Worm (Caenorhabditis elegans) whole organism, early embryonic: Measurements from ENCODE around the gene dpy-17.

Experiments used
- B0310.2 ChIP-seq: sonication (generic microtip); optimal IDR thresholded peaks from 2 replicates; lab custom pipeline; 2016; ENCODE audit warnings: mild to moderate bottlenecking, missing genetic modification characterization, missing compliant biosample characterization
- F13C5.2 ChIP-seq: sonication (generic microtip); optimal IDR thresholded peaks from 2 replicates; lab custom pipeline; 2017; ENCODE audit warnings: mild to moderate bottlenecking, missing genetic modification characterization, inconsistent platforms, missing compliant biosample characterization
- aly-1 ChIP-seq: sonication (generic microtip); optimal IDR thresholded peaks from 2 replicates; lab custom pipeline; 2016; ENCODE audit warnings: missing genetic modification characterization, missing compliant biosample characterization
- ama-1 ChIP-seq: fragments of 150-350 bp; optimal IDR thresholded peaks from 2 replicates; lab custom pipeline; 2014
- ceh-13 ChIP-seq: fragments of 200-800 bp; sonication (Bioruptor generic); optimal IDR thresholded peaks from 2 replicates; lab custom pipeline; 2018; ENCODE audit warnings: mild to moderate bottlenecking, missing genetic modification characterization, missing compliant biosample characterization
- ceh-36 ChIP-seq: sonication (generic microtip); optimal IDR thresholded peaks from 2 replicates; lab custom pipeline; 2016; ENCODE audit warnings: missing genetic modification characterization, inconsistent platforms, missing compliant biosample characterization
- ets-7 ChIP-seq: sonication (generic microtip); optimal IDR thresholded peaks from 2 replicates; lab custom pipeline; 2016; ENCODE audit warnings: missing genotype, missing genetic modification characterization, missing compliant biosample characterization
- flt-1 ChIP-seq: fragments of 200-800 bp; sonication (Bioruptor generic); IDR thresholded peaks from 2 replicates; pipeline ENCODE4 v1.3.6; 2022; ENCODE audit warnings: missing genetic modification characterization, missing compliant biosample characterization
- hmbx-1 ChIP-seq: sonication (generic microtip); optimal IDR thresholded peaks from 2 replicates; lab custom pipeline; 2016; ENCODE audit warnings: mild to moderate bottlenecking, missing genetic modification characterization, missing compliant biosample characterization
- hmg-4 ChIP-seq: fragments of 200-800 bp; sonication (Bioruptor generic); optimal IDR thresholded peaks from 2 replicates; lab custom pipeline; 2018; ENCODE audit warnings: mild to moderate bottlenecking, missing genetic modification characterization, missing compliant biosample characterization
- hnd-1 ChIP-seq: sonication (generic microtip); optimal IDR thresholded peaks from 2 replicates; lab custom pipeline; 2016; ENCODE audit warnings: missing genetic modification characterization, missing compliant biosample characterization
- pes-1 ChIP-seq: fragments of 200-800 bp; sonication (Bioruptor generic); IDR thresholded peaks from 2 replicates; pipeline ENCODE4 v1.3.6; 2022; ENCODE audit warnings: missing genetic modification reagents, missing genetic modification characterization, missing compliant biosample characterization
- scrt-1 ChIP-seq: fragments of 200-800 bp; sonication (Bioruptor generic); IDR thresholded peaks from 2 replicates; pipeline ENCODE4 v1.3.6; 2022; ENCODE audit warnings: missing genetic modification characterization, missing compliant biosample characterization
- sea-1 ChIP-seq: fragments of 200-800 bp; sonication (Bioruptor generic); conservative IDR thresholded peaks from 2 replicates; pipeline ENCODE4 v1.3.6; 2022; ENCODE audit warnings: missing genetic modification characterization, missing compliant biosample characterization
- tbx-11 ChIP-seq: fragments of 200-800 bp; sonication (Bioruptor generic); IDR thresholded peaks from 2 replicates; pipeline ENCODE4 v1.3.6; 2022; ENCODE audit warnings: missing genetic modification characterization, missing compliant biosample characterization
- tbx-37 ChIP-seq: fragments of 200-800 bp; sonication (Bioruptor generic); conservative IDR thresholded peaks from 2 replicates; pipeline ENCODE4 v1.3.6; 2022; ENCODE audit warnings: missing genetic modification reagents, missing genetic modification characterization, missing compliant biosample characterization
- tra-4 ChIP-seq: sonication (generic microtip); optimal IDR thresholded peaks from 2 replicates; lab custom pipeline; 2017; ENCODE audit warnings: missing genetic modification characterization, missing compliant biosample characterization

dpy-17 gene

DNA sequence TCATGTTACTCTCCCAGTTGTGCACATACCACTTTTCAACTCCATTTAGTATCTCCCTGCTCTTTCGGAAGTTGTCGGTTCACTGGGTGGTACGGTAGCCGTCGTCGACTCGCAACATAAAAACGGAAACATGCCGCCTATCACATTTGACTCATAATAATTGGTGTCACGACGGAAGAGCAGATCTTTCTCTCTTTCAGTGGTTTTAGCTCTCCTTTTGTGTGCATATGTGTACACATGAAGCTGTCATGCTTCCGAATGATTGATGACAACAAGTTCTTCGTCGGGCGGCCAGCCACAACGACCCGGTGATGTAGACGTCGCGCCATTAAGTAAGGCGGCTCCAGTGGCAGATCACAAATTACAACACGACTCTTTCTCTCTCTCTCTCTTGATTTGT, 18.6 kb downstream of the dpy-17 start:
- TF ChIP-seq flt-1 (no peak), scrt-1 (GFP tag; lab: Robert Waterston, UW) (no peak), pes-1 (GFP tag; lab: Robert Waterston, UW) (no peak), ceh-36 (tag; lab: Kevin White, UChicago) (no peak), aly-1 (no peak), tbx-11 (no peak), F13C5.2 (no peak), tbx-37 (GFP tag; lab: Robert Waterston, UW) (no peak), sea-1 (GFP tag; lab: Robert Waterston, UW) (no peak), tra-4 (tag; lab: Kevin White, UChicago) (no peak), hnd-1 (no peak), hmg-4 (GFP tag; lab: Kevin White, UChicago) (no peak), ceh-13 (no peak), ama-1 (lab: Kevin White, UChicago) (no peak), ets-7 (no peak), B0310.2 (tag; lab: Kevin White, UChicago) (no peak), hmbx-1 (tag; lab: Kevin White, UChicago) (no peak)

DNA sequence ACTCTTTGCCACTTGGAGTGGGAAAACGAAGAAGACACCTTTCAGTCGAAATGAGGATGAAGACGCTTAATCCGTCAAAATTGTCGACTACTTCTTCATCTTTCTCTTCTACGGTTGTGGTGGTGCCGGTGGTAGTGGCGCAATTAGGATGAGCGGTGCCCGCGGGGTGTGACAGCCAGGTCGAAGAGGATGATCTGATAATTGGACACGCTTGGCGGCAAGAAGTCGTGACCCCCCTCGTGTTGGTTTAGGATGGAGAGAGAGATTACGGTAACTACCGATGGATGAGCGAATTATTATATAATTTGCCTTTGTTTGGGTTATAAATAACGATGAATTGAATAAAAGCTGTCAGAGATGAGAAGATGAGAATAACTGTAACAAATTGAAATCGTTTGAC, 19.9 kb downstream of the dpy-17 start:
- no peak for TF ChIP-seq F13C5.2
- no peak for TF ChIP-seq flt-1
- no peak for TF ChIP-seq tbx-37 (GFP tag; lab: Robert Waterston, UW)
- TF ChIP-seq ets-7 = no peak

DNA sequence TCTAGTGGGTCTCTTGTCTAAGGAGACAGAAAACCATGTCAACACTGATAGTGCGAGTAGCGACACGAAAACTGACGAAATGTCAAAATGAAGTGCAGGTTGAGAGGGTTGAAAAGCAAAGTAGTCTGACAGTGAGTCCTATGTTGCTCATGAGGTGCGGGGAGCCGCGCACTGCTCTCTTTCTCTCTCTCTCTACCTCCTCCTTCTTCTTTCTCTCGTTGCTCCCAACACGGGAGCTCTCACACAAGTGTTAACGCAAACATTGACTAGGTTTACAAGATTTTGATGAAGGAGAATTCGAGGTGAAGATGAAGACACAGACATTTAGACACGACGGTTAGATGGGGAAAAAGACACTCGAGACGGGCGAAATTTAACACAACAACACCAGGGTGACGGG, 22.1 kb downstream of the dpy-17 start:
- TF ChIP-seq hmg-4 (GFP tag; lab: Kevin White, UChicago) (no peak), tbx-11 (no peak), flt-1 (no peak), ceh-36 (tag; lab: Kevin White, UChicago) (no peak)

DNA sequence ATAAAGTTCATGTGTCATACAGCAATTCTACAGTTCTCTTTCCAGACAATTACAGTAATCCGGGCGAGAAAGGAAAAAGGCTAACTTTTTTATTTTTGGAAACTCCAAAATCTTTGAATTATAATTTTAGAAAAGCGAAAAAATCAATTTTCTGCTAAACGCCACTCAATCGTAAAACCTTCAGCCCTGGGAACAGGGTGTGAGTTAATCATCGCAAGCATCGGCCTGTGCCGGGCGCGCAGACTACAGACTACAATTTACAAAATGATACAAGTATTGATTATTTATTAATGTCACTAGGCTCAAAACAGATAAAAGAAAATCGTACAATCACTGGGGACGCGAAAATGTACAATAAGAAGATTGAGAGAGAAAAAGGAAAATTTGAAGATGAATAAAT, 23.5 kb downstream of the dpy-17 start:
- TF ChIP-seq hmg-4 (GFP tag; lab: Kevin White, UChicago) = no peak
- TF ChIP-seq flt-1 = no peak
- no peak for TF ChIP-seq hmbx-1 (tag; lab: Kevin White, UChicago)
- TF ChIP-seq B0310.2 (tag; lab: Kevin White, UChicago) = no peak
- no peak for TF ChIP-seq F13C5.2
- TF ChIP-seq scrt-1 (GFP tag; lab: Robert Waterston, UW) = no peak
- TF ChIP-seq hnd-1 = no peak
- no peak for TF ChIP-seq ama-1 (lab: Kevin White, UChicago)
- no peak for TF ChIP-seq ceh-36 (tag; lab: Kevin White, UChicago)
- no peak for TF ChIP-seq tra-4 (tag; lab: Kevin White, UChicago)
- TF ChIP-seq ets-7 = no peak
- no peak for TF ChIP-seq tbx-11
- no peak for TF ChIP-seq tbx-37 (GFP tag; lab: Robert Waterston, UW)
- no peak for TF ChIP-seq sea-1 (GFP tag; lab: Robert Waterston, UW)
- TF ChIP-seq aly-1 = no peak
- no peak for TF ChIP-seq ceh-13
- no peak for TF ChIP-seq pes-1 (GFP tag; lab: Robert Waterston, UW)

DNA sequence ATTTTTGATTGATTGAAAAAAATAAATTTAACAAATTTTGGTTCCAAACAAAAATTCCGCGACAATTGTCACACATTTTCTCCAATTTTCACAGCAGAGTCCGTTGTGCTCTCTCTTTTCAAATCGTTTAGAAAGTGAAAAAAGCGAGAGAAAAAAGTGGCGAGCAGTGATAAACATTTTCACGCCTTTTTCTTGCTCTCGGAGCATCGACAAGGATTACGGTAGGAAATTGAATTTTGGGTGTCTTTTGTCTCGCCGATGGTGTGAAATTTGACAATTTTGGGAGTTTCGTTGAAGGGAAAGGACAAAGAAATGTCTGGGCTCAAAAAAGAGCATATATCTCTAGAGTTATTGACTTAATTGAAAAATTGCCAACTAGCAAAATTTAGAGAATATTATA, 27.4 kb downstream of the dpy-17 start:
- TF ChIP-seq ceh-36 (tag; lab: Kevin White, UChicago) (no peak), ceh-13 (no peak), tbx-37 (GFP tag; lab: Robert Waterston, UW) (no peak), ama-1 (lab: Kevin White, UChicago) (no peak), B0310.2 (tag; lab: Kevin White, UChicago) (no peak), hmg-4 (GFP tag; lab: Kevin White, UChicago) (no peak), F13C5.2 (no peak), tra-4 (tag; lab: Kevin White, UChicago) (no peak), sea-1 (GFP tag; lab: Robert Waterston, UW) (no peak), ets-7 (no peak), hmbx-1 (tag; lab: Kevin White, UChicago) (no peak), flt-1 (no peak), aly-1 (no peak)

DNA sequence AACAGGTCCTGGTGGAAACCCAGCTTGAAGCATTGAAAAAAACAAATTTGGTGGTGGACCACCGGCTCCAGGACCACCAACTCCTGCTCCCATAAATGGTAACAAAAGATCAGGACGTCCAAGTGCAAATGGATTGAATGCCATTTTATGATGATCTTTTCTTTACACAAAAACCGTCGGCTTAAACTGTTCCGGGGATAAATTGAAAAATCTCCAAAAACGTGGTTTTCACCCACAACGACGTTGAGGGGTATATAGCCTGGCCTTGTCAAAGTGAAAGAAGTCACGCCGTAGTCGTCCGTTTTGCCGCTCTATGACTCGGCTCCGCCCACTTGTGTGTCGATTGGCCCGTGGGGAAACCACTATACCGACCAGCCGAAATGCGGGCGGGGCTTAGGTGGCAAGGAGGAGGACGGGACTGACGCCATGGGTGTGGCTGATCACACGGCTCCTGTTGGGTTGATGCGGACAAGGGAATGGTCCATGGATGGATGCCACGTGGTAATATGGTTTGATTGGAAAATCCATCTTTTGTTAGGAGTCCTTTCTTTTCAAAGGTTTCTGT, 29.0 kb downstream of the dpy-17 start, which contains the start of gene tbx-2:
Gene tbx-2, minus strand, starts transcription at position 264 of the 565 bp plus-strand sequence.
- TF ChIP-seq sea-1 (GFP tag; lab: Robert Waterston, UW) (0 out of 2 replicates have a peak, but pooled peaks have one; percentile 26), aly-1 (peak; percentile 17), ceh-36 (tag; lab: Kevin White, UChicago) (no peak), ceh-13 (no peak), scrt-1 (GFP tag; lab: Robert Waterston, UW) (0 out of 2 replicates have a peak, but pooled peaks have one; percentile 62), pes-1 (GFP tag; lab: Robert Waterston, UW) (no peak)

DNA sequence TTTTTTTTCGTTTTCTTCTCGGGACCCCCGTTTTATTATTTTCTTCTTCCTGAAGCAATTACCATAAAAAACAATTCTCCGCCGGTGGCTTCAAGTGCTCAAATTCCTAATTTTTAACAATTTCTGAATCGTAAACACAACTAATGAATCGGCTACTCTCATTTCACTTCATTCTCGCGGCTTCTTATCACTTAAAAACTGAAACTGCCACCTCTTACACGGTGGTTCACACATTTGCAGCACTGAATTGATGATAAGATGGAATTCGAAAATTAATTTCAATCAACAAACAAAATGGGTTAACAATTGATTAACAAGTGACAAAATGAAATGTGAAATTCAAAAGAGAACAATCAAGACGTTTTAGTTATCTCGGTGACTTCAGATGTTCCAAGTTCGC, 30.0 kb downstream of the dpy-17 start:
- TF ChIP-seq hmbx-1 (tag; lab: Kevin White, UChicago) (no peak), tbx-37 (GFP tag; lab: Robert Waterston, UW) (no peak), hmg-4 (GFP tag; lab: Kevin White, UChicago) (no peak), tra-4 (tag; lab: Kevin White, UChicago) (no peak), ceh-13 (no peak), tbx-11 (no peak), pes-1 (GFP tag; lab: Robert Waterston, UW) (no peak), ets-7 (no peak), flt-1 (no peak), F13C5.2 (no peak), ama-1 (lab: Kevin White, UChicago) (no peak), ceh-36 (tag; lab: Kevin White, UChicago) (no peak), B0310.2 (tag; lab: Kevin White, UChicago) (no peak), scrt-1 (GFP tag; lab: Robert Waterston, UW) (no peak), sea-1 (GFP tag; lab: Robert Waterston, UW) (no peak), hnd-1 (no peak)

DNA sequence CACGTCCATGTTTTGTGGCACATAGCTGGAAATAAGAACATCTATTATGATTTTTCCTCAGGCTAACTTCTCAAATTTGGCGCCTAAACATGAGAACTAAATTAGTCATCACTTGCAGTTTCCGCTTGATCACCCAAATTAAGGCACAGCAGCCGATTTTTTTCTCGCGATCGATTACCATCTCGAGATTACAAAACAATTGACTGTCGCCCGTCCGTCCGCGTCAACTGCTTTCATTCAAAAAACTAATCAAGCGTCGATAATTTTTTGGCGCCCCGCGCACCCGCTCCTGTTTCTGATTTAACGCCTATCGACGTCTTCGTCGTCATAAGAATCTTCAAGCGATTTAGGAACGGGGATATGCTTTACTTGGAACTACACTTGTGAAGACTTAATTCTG, 30.6 kb downstream of the dpy-17 start:
- TF ChIP-seq tbx-11 = no peak
- no peak for TF ChIP-seq B0310.2 (tag; lab: Kevin White, UChicago)
- TF ChIP-seq scrt-1 (GFP tag; lab: Robert Waterston, UW) = no peak
- no peak for TF ChIP-seq ama-1 (lab: Kevin White, UChicago)
- no peak for TF ChIP-seq F13C5.2
- no peak for TF ChIP-seq aly-1
- no peak for TF ChIP-seq tbx-37 (GFP tag; lab: Robert Waterston, UW)
- no peak for TF ChIP-seq hmbx-1 (tag; lab: Kevin White, UChicago)
- TF ChIP-seq ceh-36 (tag; lab: Kevin White, UChicago) = no peak
- no peak for TF ChIP-seq tra-4 (tag; lab: Kevin White, UChicago)
- TF ChIP-seq hmg-4 (GFP tag; lab: Kevin White, UChicago) = no peak
- TF ChIP-seq flt-1 = no peak
- TF ChIP-seq ceh-13 = no peak
